Fruit fly (Drosophila melanogaster): ENCODE measurements around the gene CG7606.

- no peak for TF ChIP-seq Blimp-1 (GFP tag; optimal IDR thresholded peaks at IDR 0.05)
- TF ChIP-seq CG8119 (GFP tag; IDR thresholded peaks at IDR 0.05): no peak
- no peak for TF ChIP-seq fkh (GFP tag; optimal IDR thresholded peaks at IDR 0.05)
- TF ChIP-seq Hr38 (GFP tag; optimal IDR thresholded peaks at IDR 0.05): no peak
- TF ChIP-seq CG1621 (tag; optimal IDR thresholded peaks at IDR 0.05): no peak
- TF ChIP-seq CG11294 (GFP tag; IDR thresholded peaks at IDR 0.05): no peak
- TF ChIP-seq CG3032 (tag; optimal IDR thresholded peaks at IDR 0.05): no peak
- TF ChIP-seq CG6854 (GFP tag; optimal IDR thresholded peaks at IDR 0.05): no peak
- TF ChIP-seq cyc (GFP tag; optimal IDR thresholded peaks at IDR 0.05): no peak
- no peak for TF ChIP-seq topi (GFP tag; optimal IDR thresholded peaks at IDR 0.05)
- no peak for TF ChIP-seq lz (GFP tag; optimal IDR thresholded peaks at IDR 0.05)
- TF ChIP-seq Eip75B (GFP tag; optimal IDR thresholded peaks at IDR 0.05): no peak
- TF ChIP-seq Smox (GFP tag; optimal IDR thresholded peaks at IDR 0.05): no peak
These were observed 31.5 kb upstream of the CG7606 start for dm6 chr3R:17564837-17565236.
